Fruit fly (Drosophila melanogaster) whole organism, embryonic: ENCODE measurements around the gene dgrn.

Source experiments
- Antp ChIP-seq: fragments of 200-800 bp; sonication (Bioruptor generic); optimal IDR thresholded peaks from 3 replicates; lab custom pipeline; 2016; ENCODE audit warnings: missing biosample characterization, missing genetic modification characterization
- Atf6 ChIP-seq: fragments of 200-800 bp; sonication (Bioruptor generic); IDR thresholded peaks from 2 replicates; pipeline ENCODE4 v1.3.6; 2022; ENCODE audit warnings: missing biosample characterization, missing genetic modification characterization
- Blimp-1 ChIP-seq: fragments of 200-800 bp; sonication (Bioruptor generic); optimal IDR thresholded peaks from 3 replicates; lab custom pipeline; 2018; ENCODE audit warnings: missing biosample characterization, missing genetic modification characterization, mild to moderate bottlenecking, moderate library complexity, missing genetic modification reagents
- CG10267 ChIP-seq: fragments of 200-800 bp; sonication (Bioruptor generic); optimal IDR thresholded peaks from 2 replicates; lab custom pipeline; 2018; ENCODE audit warnings: missing biosample characterization, mild to moderate bottlenecking, missing genetic modification characterization, moderate library complexity
- CG10462 ChIP-seq: fragments of 200-800 bp; sonication (Bioruptor generic); optimal IDR thresholded peaks from 2 replicates; lab custom pipeline; 2016; ENCODE audit warnings: missing biosample characterization, missing genetic modification characterization
- CG10565 ChIP-seq: fragments of 200-800 bp; sonication (Bioruptor generic); optimal IDR thresholded peaks from 3 replicates; lab custom pipeline; 2016; ENCODE audit warnings: missing biosample characterization, mild to moderate bottlenecking, missing genetic modification characterization
- CG10959 ChIP-seq: fragments of 200-800 bp; sonication (Bioruptor generic); IDR thresholded peaks from 2 replicates; pipeline ENCODE4 v1.3.6; 2022; ENCODE audit warnings: missing biosample characterization, missing genetic modification characterization
- CG11398 ChIP-seq: fragments of 200-800 bp; sonication (Bioruptor generic); optimal IDR thresholded peaks from 2 replicates; lab custom pipeline; 2016; ENCODE audit warnings: missing biosample characterization, missing genetic modification characterization
- CG11504 ChIP-seq: fragments of 200-800 bp; sonication (Bioruptor generic); optimal IDR thresholded peaks from 3 replicates; lab custom pipeline; 2019; ENCODE audit warnings: missing biosample characterization, mild to moderate bottlenecking, missing genetic modification characterization, moderate library complexity
- CG12744 ChIP-seq: fragments of 200-800 bp; sonication (Bioruptor generic); optimal IDR thresholded peaks from 2 replicates; lab custom pipeline; 2016; ENCODE audit warnings: missing biosample characterization, missing genetic modification characterization
- CG17612 ChIP-seq: fragments of 200-800 bp; sonication (Bioruptor generic); IDR thresholded peaks from 2 replicates; pipeline ENCODE4 v1.3.6; 2022; ENCODE audit warnings: missing biosample characterization, missing genetic modification characterization
- CG1792 ChIP-seq: fragments of 200-800 bp; sonication (Bioruptor generic); optimal IDR thresholded peaks from 2 replicates; lab custom pipeline; 2016; ENCODE audit warnings: missing biosample characterization, missing genetic modification characterization
- CG2889 ChIP-seq: fragments of 200-800 bp; sonication (Bioruptor generic); IDR thresholded peaks from 3 replicates; pipeline ENCODE4 v1.3.6; 2022; ENCODE audit warnings: missing biosample characterization, missing genetic modification characterization
- CG31224 ChIP-seq: fragments of 200-800 bp; sonication (Bioruptor generic); IDR thresholded peaks from 2 replicates; pipeline ENCODE4 v1.3.6; 2022; ENCODE audit warnings: missing biosample characterization, missing genetic modification characterization
- CG31441 ChIP-seq: fragments of 200-800 bp; sonication (Bioruptor generic); IDR thresholded peaks from 2 replicates; pipeline ENCODE4 v1.3.6; 2022; ENCODE audit warnings: missing biosample characterization, missing genetic modification characterization
- CG33557 ChIP-seq: fragments of 200-800 bp; sonication (Bioruptor generic); optimal IDR thresholded peaks from 2 replicates; lab custom pipeline; 2019; ENCODE audit warnings: missing biosample characterization, mild to moderate bottlenecking, missing genetic modification characterization, moderate library complexity
- CG34224 ChIP-seq: fragments of 200-800 bp; sonication (Bioruptor generic); IDR thresholded peaks from 3 replicates; pipeline ENCODE4 v1.3.6; 2022; ENCODE audit warnings: missing biosample characterization, missing genetic modification characterization; ENCODE audit not compliant: partially characterized antibody
- CG3838 ChIP-seq: fragments of 200-800 bp; sonication (Bioruptor generic); optimal IDR thresholded peaks from 3 replicates; lab custom pipeline; 2016; ENCODE audit warnings: missing biosample characterization, missing genetic modification characterization
- CG4360 ChIP-seq: fragments of 200-800 bp; sonication (Bioruptor generic); IDR thresholded peaks from 2 replicates; pipeline ENCODE4 v1.3.6; 2022; ENCODE audit warnings: missing biosample characterization, missing genetic modification characterization
- CG9797 ChIP-seq: fragments of 200-800 bp; sonication (Bioruptor generic); optimal IDR thresholded peaks from 3 replicates; lab custom pipeline; 2018; ENCODE audit warnings: missing biosample characterization, mild to moderate bottlenecking, missing genetic modification characterization
- Drgx ChIP-seq: fragments of 200-800 bp; sonication (Bioruptor generic); IDR thresholded peaks from 2 replicates; pipeline ENCODE4 v1.3.6; 2022; ENCODE audit warnings: missing biosample characterization, missing genetic modification characterization
- E2f1 ChIP-seq: fragments of 200-800 bp; sonication (Bioruptor generic); IDR thresholded peaks from 2 replicates; pipeline ENCODE4 v1.3.6; 2022; ENCODE audit warnings: missing biosample characterization, missing genetic modification characterization
- Gsc ChIP-seq: fragments of 200-800 bp; sonication (Bioruptor generic); IDR thresholded peaks from 2 replicates; pipeline ENCODE4 v1.3.6; 2022; ENCODE audit warnings: missing biosample characterization, missing genetic modification characterization
- Hmr ChIP-seq: fragments of 200-800 bp; sonication (Bioruptor generic); optimal IDR thresholded peaks from 3 replicates; lab custom pipeline; 2017; ENCODE audit warnings: mild to moderate bottlenecking, missing biosample characterization, missing genetic modification reagents, missing genetic modification characterization
- Hr3 ChIP-seq: fragments of 200-800 bp; sonication (Bioruptor generic); optimal IDR thresholded peaks from 3 replicates; lab custom pipeline; 2016; ENCODE audit warnings: missing biosample characterization, missing genetic modification characterization
- Hsf ChIP-seq: fragments of 200-800 bp; sonication (Bioruptor generic); optimal IDR thresholded peaks from 3 replicates; lab custom pipeline; 2016; ENCODE audit warnings: missing biosample characterization, missing genetic modification characterization
- Mad ChIP-seq: fragments of 200-800 bp; sonication (Bioruptor generic); optimal IDR thresholded peaks from 2 replicates; lab custom pipeline; 2016; ENCODE audit warnings: missing biosample characterization, missing genetic modification characterization
- NFAT ChIP-seq: fragments of 200-800 bp; sonication (Bioruptor generic); IDR thresholded peaks from 2 replicates; pipeline ENCODE4 v1.3.6; 2022; ENCODE audit warnings: missing biosample characterization, missing genetic modification characterization
- PHDP ChIP-seq: fragments of 200-800 bp; sonication (Bioruptor generic); optimal IDR thresholded peaks from 3 replicates; lab custom pipeline; 2018; ENCODE audit warnings: missing biosample characterization, mild to moderate bottlenecking, missing genetic modification characterization, moderate library complexity
- Stat92E ChIP-seq, 3 experiments: fragments of >200 bp in 2 of 3; fragments of 200-800 bp in 1 of 3; sonication (Bioruptor generic) in 1 of 3; optimal IDR thresholded peaks; 2 replicates each; lab custom pipeline; 2017 to 2019; ENCODE audit warnings: missing biosample characterization in 3 of 3, missing genetic modification characterization in 3 of 3, mild to moderate bottlenecking in 1 of 3, moderate library complexity in 1 of 3
- bigmax ChIP-seq: fragments of 200-800 bp; sonication (Bioruptor generic); optimal IDR thresholded peaks from 2 replicates; lab custom pipeline; 2018; ENCODE audit warnings: missing biosample characterization, mild to moderate bottlenecking, missing genetic modification characterization
- btn ChIP-seq: fragments of 200-800 bp; sonication (Bioruptor generic); optimal IDR thresholded peaks from 2 replicates; lab custom pipeline; 2016; ENCODE audit warnings: missing biosample characterization, missing genetic modification characterization
- cad ChIP-seq: fragments of >200 bp; optimal IDR thresholded peaks from 2 replicates; lab custom pipeline; 2017; ENCODE audit warnings: missing biosample characterization, missing genetic modification characterization
- caup ChIP-seq: fragments of 200-800 bp; sonication (Bioruptor generic); optimal IDR thresholded peaks from 3 replicates; lab custom pipeline; 2017; ENCODE audit warnings: missing biosample characterization, mild to moderate bottlenecking, missing genetic modification characterization, moderate library complexity; ENCODE audit not compliant: severe bottlenecking
- chif ChIP-seq, 2 experiments: fragments of 200-800 bp; sonication (Bioruptor generic); optimal IDR thresholded peaks; 3 replicates each; lab custom pipeline; 2016; ENCODE audit warnings: missing biosample characterization in 2 of 2, missing genetic modification characterization in 2 of 2
- fd3F ChIP-seq: fragments of 200-800 bp; sonication (Bioruptor generic); optimal IDR thresholded peaks from 2 replicates; lab custom pipeline; 2018; ENCODE audit warnings: missing biosample characterization, mild to moderate bottlenecking, missing genetic modification characterization, moderate library complexity
- hth ChIP-seq: fragments of >200 bp; optimal IDR thresholded peaks from 2 replicates; lab custom pipeline; 2017; ENCODE audit warnings: inconsistent platforms
- kni ChIP-seq: fragments of 200-800 bp; sonication (Bioruptor generic); optimal IDR thresholded peaks from 3 replicates; lab custom pipeline; 2017; ENCODE audit warnings: mild to moderate bottlenecking, missing biosample characterization, missing genetic modification reagents, missing genetic modification characterization
- knrl ChIP-seq: fragments of 200-800 bp; sonication (Bioruptor generic); IDR thresholded peaks from 3 replicates; pipeline ENCODE4 v1.3.6; 2022; ENCODE audit warnings: missing biosample characterization, missing genetic modification characterization; ENCODE audit not compliant: partially characterized antibody
- lilli ChIP-seq: fragments of 200-800 bp; sonication (Bioruptor generic); optimal IDR thresholded peaks from 3 replicates; lab custom pipeline; 2016; ENCODE audit warnings: missing biosample characterization, missing genetic modification characterization
- maf-S ChIP-seq: fragments of 200-800 bp; sonication (Bioruptor generic); optimal IDR thresholded peaks from 2 replicates; lab custom pipeline; 2016; ENCODE audit warnings: missing biosample characterization, missing genetic modification characterization
- mam ChIP-seq: fragments of 200-800 bp; sonication (Bioruptor generic); optimal IDR thresholded peaks from 3 replicates; lab custom pipeline; 2016; ENCODE audit warnings: missing biosample characterization, missing genetic modification characterization
- peb ChIP-seq: fragments of 200-800 bp; sonication (Bioruptor generic); IDR thresholded peaks from 2 replicates; pipeline ENCODE4 v1.3.6; 2022; ENCODE audit warnings: missing biosample characterization, missing genetic modification characterization
- pnt ChIP-seq: fragments of 200-800 bp; sonication (Bioruptor generic); optimal IDR thresholded peaks from 3 replicates; lab custom pipeline; 2016; ENCODE audit warnings: missing biosample characterization, missing genetic modification characterization
- salm ChIP-seq: fragments of 200-800 bp; sonication (Bioruptor generic); optimal IDR thresholded peaks from 2 replicates; lab custom pipeline; 2018; ENCODE audit warnings: missing biosample characterization, mild to moderate bottlenecking, missing genetic modification characterization
- sim ChIP-seq: fragments of 200-800 bp; sonication (Bioruptor generic); IDR thresholded peaks from 2 replicates; pipeline ENCODE4 v1.3.6; 2022; ENCODE audit warnings: missing biosample characterization, missing genetic modification characterization
- sima ChIP-seq: fragments of 200-800 bp; sonication (Bioruptor generic); optimal IDR thresholded peaks from 2 replicates; lab custom pipeline; 2016; ENCODE audit warnings: missing biosample characterization, missing genetic modification characterization
- sisA ChIP-seq: fragments of 200-800 bp; sonication (Bioruptor generic); IDR thresholded peaks from 2 replicates; pipeline ENCODE4 v1.3.6; 2022; ENCODE audit warnings: missing biosample characterization, missing genetic modification characterization
- stwl ChIP-seq: fragments of 200-800 bp; sonication (Bioruptor generic); optimal IDR thresholded peaks from 3 replicates; lab custom pipeline; 2018; ENCODE audit warnings: missing biosample characterization, mild to moderate bottlenecking, missing genetic modification characterization, moderate library complexity
- sug ChIP-seq: fragments of 200-800 bp; optimal IDR thresholded peaks from 2 replicates; lab custom pipeline; 2019; ENCODE audit warnings: missing biosample characterization, mild to moderate bottlenecking, missing genetic modification characterization, moderate library complexity
- tll ChIP-seq, 2 experiments: fragments of 200-800 bp in 1 of 2; fragments of >200 bp in 1 of 2; sonication (Bioruptor generic) in 1 of 2; optimal IDR thresholded peaks; 2 replicates each; lab custom pipeline; 2017 to 2019; ENCODE audit warnings: missing biosample characterization in 2 of 2, missing genetic modification characterization in 2 of 2, mild to moderate bottlenecking in 1 of 2, moderate library complexity in 1 of 2

The dgrn gene

DNA sequence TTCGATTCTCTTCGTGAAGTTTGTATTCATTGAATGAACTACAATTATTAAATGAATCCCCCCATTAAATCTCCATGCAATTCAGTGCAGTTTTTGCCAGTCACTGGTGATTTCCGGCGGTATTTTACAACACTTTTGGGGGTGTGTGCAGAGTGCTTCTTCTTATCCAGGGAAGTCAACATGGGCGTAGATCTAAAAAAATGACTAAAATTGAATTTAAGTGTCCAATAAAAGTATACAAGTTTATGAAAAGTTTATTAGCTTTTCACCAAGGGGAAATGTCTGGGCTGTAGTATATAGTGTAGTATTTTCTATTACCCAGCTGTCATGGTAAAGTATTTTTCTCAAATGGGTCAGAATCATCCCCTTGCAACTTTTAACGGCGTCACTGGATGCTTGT, 32.9 kb upstream of the dgrn start, which contains the start of gene Hpf1 (continued):
- TF ChIP-seq Blimp-1 (GFP tag; lab: Kevin White, UChicago) (peak; percentile 95), Atf6 (GFP tag; lab: Robert Waterston, UW) (peak; percentile 98), maf-S (GFP tag; lab: Kevin White, UChicago) (peak; percentile 98), CG11504 (tag; lab: Kevin White, UChicago) (peak; percentile 97), Mad (GFP tag; lab: Kevin White, UChicago) (peak; percentile 98), CG31224 (GFP tag; lab: Robert Waterston, UW) (peak; percentile 95), chif (GFP tag; optimal IDR thresholded peaks at IDR 0.05; lab: Kevin White, UChicago) (peak; percentile 98), CG11398 (GFP tag; lab: Kevin White, UChicago) (peak; percentile 98), hth (lab: Kevin White, UChicago) (no peak), CG10462 (peak; percentile 98), sima (GFP tag; lab: Kevin White, UChicago) (peak; percentile 94), sisA (GFP tag; lab: Robert Waterston, UW) (peak; percentile 98), lilli (GFP tag; lab: Kevin White, UChicago) (peak; percentile 99), fd3F (GFP tag; lab: Kevin White, UChicago) (peak; percentile 99), PHDP (tag; lab: Kevin White, UChicago) (peak; percentile 99), CG1792 (GFP tag; lab: Kevin White, UChicago) (peak; percentile 97), Stat92E (GFP tag; optimal IDR thresholded peaks at IDR 0.05; lab: Kevin White, UChicago) (peak in 1 of 3 experiments; percentile 87), CG3838 (GFP tag; lab: Kevin White, UChicago) (peak; percentile 95), CG4360 (peak; percentile 73), kni (peak; percentile 68), CG17612 (GFP tag; lab: Robert Waterston, UW) (peak; percentile 95), bigmax (GFP tag; lab: Kevin White, UChicago) (peak; percentile 73), caup (GFP tag; lab: Kevin White, UChicago) (peak; percentile 98), tll (GFP tag; optimal IDR thresholded peaks at IDR 0.05; lab: Kevin White, UChicago) (peak; percentile 24 to 91), CG12744 (GFP tag; lab: Kevin White, UChicago) (peak; percentile 98), sug (tag; lab: Kevin White, UChicago) (peak; percentile 97), CG10959 (peak; percentile 93), cad (no peak), Drgx (GFP tag; lab: Robert Waterston, UW) (peak; percentile 98), mam (peak; percentile 99), CG33557 (GFP tag; lab: Kevin White, UChicago) (peak; percentile 89), sim (GFP tag; lab: Robert Waterston, UW) (peak; percentile 93), Hmr (GFP tag; lab: Kevin White, UChicago) (peak; percentile 99), knrl (GFP tag; lab: Robert Waterston, UW) (no peak), salm (tag; lab: Kevin White, UChicago) (peak; percentile 97), btn (GFP tag; lab: Kevin White, UChicago) (peak; percentile 95), peb (peak; percentile 96), Hr3 (peak; percentile 98), Gsc (GFP tag; lab: Robert Waterston, UW) (peak; percentile 92), NFAT (GFP tag; lab: Robert Waterston, UW) (peak; percentile 97), E2f1 (GFP tag; lab: Robert Waterston, UW) (peak; percentile 98), CG34224 (GFP tag; lab: Robert Waterston, UW) (no peak), Hsf (GFP tag; lab: Kevin White, UChicago) (peak; percentile 99), pnt (GFP tag; lab: Kevin White, UChicago) (peak; percentile 98), Antp (peak; percentile 99), stwl (tag; lab: Kevin White, UChicago) (peak; percentile 86), CG31441 (peak; percentile 98), CG10267 (tag; lab: Kevin White, UChicago) (peak; percentile 97), CG2889 (GFP tag; lab: Robert Waterston, UW) (peak; percentile 96), CG10565 (GFP tag; lab: Kevin White, UChicago) (peak; percentile 92), CG9797 (GFP tag; lab: Kevin White, UChicago) (peak; percentile 29)
